Fruit fly (Drosophila melanogaster): ENCODE measurements around the gene nudC.

- no peak for TF ChIP-seq CG8478 (optimal IDR thresholded peaks at IDR 0.05)
- no peak for TF ChIP-seq EcR (GFP tag; optimal IDR thresholded peaks at IDR 0.05)
- no peak for TF ChIP-seq psq (optimal IDR thresholded peaks at IDR 0.05)
Observed at dm6 chr3L:16862284-16862683, 57.5 kb downstream of the nudC start, which contains the start of gene Rh4.

Measured in whole organism.